Worm (Caenorhabditis elegans): Measurements from ENCODE around the gene cey-4.

DNA sequence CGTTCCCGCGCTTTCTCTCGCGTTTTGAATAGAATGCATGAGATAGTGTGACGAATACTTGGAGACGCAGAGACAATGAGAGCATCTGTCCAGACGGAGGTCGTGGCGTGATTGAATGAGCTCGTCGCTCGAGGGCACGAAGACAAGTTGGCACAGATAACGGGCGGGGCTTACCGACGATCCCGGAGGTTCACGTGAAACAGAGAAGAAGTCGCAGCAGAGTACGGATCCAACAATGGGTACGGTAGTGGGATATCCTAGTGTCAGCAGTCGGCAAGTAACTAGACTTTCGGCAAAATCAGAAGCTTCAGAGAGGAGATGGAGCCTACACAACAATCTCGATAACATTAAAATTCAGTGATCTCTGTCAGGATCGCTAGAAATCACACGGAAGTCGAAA lies 48.7 kb downstream of the cey-4 start:
- TF ChIP-seq hmbx-1 (tag; optimal IDR thresholded peaks at IDR 0.05) (no peak), ama-1 (optimal IDR thresholded peaks at IDR 0.05) (no peak), pes-1 (GFP tag; IDR thresholded peaks at IDR 0.05) (no peak), aly-1 (tag; optimal IDR thresholded peaks at IDR 0.05) (no peak)
